Fruit fly (Drosophila melanogaster): ENCODE results near the gene msd5.

Gene msd5

dm6 chr3L:1352065-1352464 is 19.1 kb upstream of the msd5 start (continued):
- no peak for TF ChIP-seq Poxn (GFP tag; IDR thresholded peaks at IDR 0.05)
- peak; percentile 68 for TF ChIP-seq vvl (GFP tag; IDR thresholded peaks at IDR 0.05)
- TF ChIP-seq wek (GFP tag; optimal IDR thresholded peaks at IDR 0.05): peak; percentile 13
- TF ChIP-seq Ets97D (GFP tag; optimal IDR thresholded peaks at IDR 0.05): peak; percentile 56
- peak; percentile 3 to 30 for TF ChIP-seq chif (GFP tag; optimal IDR thresholded peaks at IDR 0.05)
- TF ChIP-seq CG7839 (tag; optimal IDR thresholded peaks at IDR 0.05): peak; percentile 48
- no peak for TF ChIP-seq BtbVII (GFP tag; optimal IDR thresholded peaks at IDR 0.05)
- no peak for TF ChIP-seq CG18476 (GFP tag; optimal IDR thresholded peaks at IDR 0.05)
- TF ChIP-seq CG6791 (GFP tag; IDR thresholded peaks at IDR 0.05; ENCODE audit: partially characterized antibody): peak; percentile 78
- TF ChIP-seq HmgD (GFP tag; optimal IDR thresholded peaks at IDR 0.05): peak; percentile 26
- TF ChIP-seq Sox102F (GFP tag; optimal IDR thresholded peaks at IDR 0.05): peak; percentile 32
- no peak for TF ChIP-seq Taf1 (GFP tag; IDR thresholded peaks at IDR 0.05)
- no peak for TF ChIP-seq CG9215 (GFP tag; IDR thresholded peaks at IDR 0.05)
- TF ChIP-seq CG7357 (GFP tag; IDR thresholded peaks at IDR 0.05): no peak
- peak; percentile 34 for TF ChIP-seq Hmr (GFP tag; optimal IDR thresholded peaks at IDR 0.05)
- peak; percentile 94 for TF ChIP-seq Dip2 (GFP tag; IDR thresholded peaks at IDR 0.05)
- peak; percentile 8 for TF ChIP-seq mam (GFP tag; optimal IDR thresholded peaks at IDR 0.05)
- no peak for TF ChIP-seq CG32772 (GFP tag; IDR thresholded peaks at IDR 0.05)
- TF ChIP-seq gt (GFP tag; IDR thresholded peaks at IDR 0.05): no peak
- TF ChIP-seq CG43689 (GFP tag; IDR thresholded peaks at IDR 0.05): no peak
- peak; percentile 61 for TF ChIP-seq lilli (GFP tag; optimal IDR thresholded peaks at IDR 0.05)
- TF ChIP-seq CG1602 (GFP tag; optimal IDR thresholded peaks at IDR 0.05): no peak
- TF ChIP-seq lbe (GFP tag; optimal IDR thresholded peaks at IDR 0.05): no peak
- peak; percentile 28 for TF ChIP-seq Xbp1 (GFP tag; optimal IDR thresholded peaks at IDR 0.05)
- TF ChIP-seq cato (GFP tag; optimal IDR thresholded peaks at IDR 0.05; ENCODE audit: borderline replicate concordance): no peak
- TF ChIP-seq Oli (tag; optimal IDR thresholded peaks at IDR 0.05): no peak
- no peak for TF ChIP-seq Fer1 (GFP tag; optimal IDR thresholded peaks at IDR 0.05)
- peak; percentile 89 for TF ChIP-seq Opbp (GFP tag; IDR thresholded peaks at IDR 0.05; ENCODE audit: partially characterized antibody)
- TF ChIP-seq CG4328 (GFP tag; optimal IDR thresholded peaks at IDR 0.05): no peak
- peak; percentile 5 for TF ChIP-seq Blimp-1 (GFP tag; optimal IDR thresholded peaks at IDR 0.05)
- TF ChIP-seq h (optimal IDR thresholded peaks at IDR 0.05): no peak
- no peak for TF ChIP-seq NC2α (GFP tag; optimal IDR thresholded peaks at IDR 0.05)
- TF ChIP-seq fu2 (GFP tag; optimal IDR thresholded peaks at IDR 0.05): no peak
- peak; percentile 67; the same call in 1 of the 2 replicates for TF ChIP-seq CG42726 (GFP tag; IDR thresholded peaks at IDR 0.05; ENCODE audit: partially characterized antibody)
- TF ChIP-seq eve (GFP tag; optimal IDR thresholded peaks at IDR 0.05): no peak
- TF ChIP-seq sob (GFP tag; IDR thresholded peaks at IDR 0.05): no peak
- TF ChIP-seq pros (GFP tag; optimal IDR thresholded peaks at IDR 0.05): peak; percentile 90
- peak; percentile 28 for TF ChIP-seq shn (GFP tag; optimal IDR thresholded peaks at IDR 0.05)
- TF ChIP-seq E2f2 (GFP tag; IDR thresholded peaks at IDR 0.05): peak; percentile 16; the same call in 1 of the 2 replicates
- peak; percentile 96 for TF ChIP-seq kni (GFP tag; optimal IDR thresholded peaks at IDR 0.05)
- TF ChIP-seq Hmx (GFP tag; optimal IDR thresholded peaks at IDR 0.05): no peak
- TF ChIP-seq dpn (GFP tag; optimal IDR thresholded peaks at IDR 0.05): peak; percentile 18 to 40
- TF ChIP-seq run (tag; optimal IDR thresholded peaks at IDR 0.05): no peak
- TF ChIP-seq br (optimal IDR thresholded peaks at IDR 0.05): no peak
- TF ChIP-seq jumu (GFP tag; optimal IDR thresholded peaks at IDR 0.05): no peak
- TF ChIP-seq CG11560 (tag; IDR thresholded peaks at IDR 0.05): no peak
- no peak for TF ChIP-seq crol (GFP tag; IDR thresholded peaks at IDR 0.05)
- no peak for TF ChIP-seq CG8290 (GFP tag; optimal IDR thresholded peaks at IDR 0.05)
- peak; percentile 43 to 70 for TF ChIP-seq CG8290 (tag; optimal IDR thresholded peaks at IDR 0.05)
- peak; percentile 40 for TF ChIP-seq sug (tag; optimal IDR thresholded peaks at IDR 0.05)
- peak; percentile 18 for TF ChIP-seq CG15601 (tag; optimal IDR thresholded peaks at IDR 0.05)
- no peak for TF ChIP-seq nom (GFP tag; optimal IDR thresholded peaks at IDR 0.05)
- TF ChIP-seq HLH3B (GFP tag; IDR thresholded peaks at IDR 0.05): 0 out of 2 replicates have a peak, but pooled peaks have one; percentile 33

All from whole organism, embryonic.